Worm (Caenorhabditis elegans): ENCODE measurements around the gene dcap-1.

dcap-1 gene

DNA sequence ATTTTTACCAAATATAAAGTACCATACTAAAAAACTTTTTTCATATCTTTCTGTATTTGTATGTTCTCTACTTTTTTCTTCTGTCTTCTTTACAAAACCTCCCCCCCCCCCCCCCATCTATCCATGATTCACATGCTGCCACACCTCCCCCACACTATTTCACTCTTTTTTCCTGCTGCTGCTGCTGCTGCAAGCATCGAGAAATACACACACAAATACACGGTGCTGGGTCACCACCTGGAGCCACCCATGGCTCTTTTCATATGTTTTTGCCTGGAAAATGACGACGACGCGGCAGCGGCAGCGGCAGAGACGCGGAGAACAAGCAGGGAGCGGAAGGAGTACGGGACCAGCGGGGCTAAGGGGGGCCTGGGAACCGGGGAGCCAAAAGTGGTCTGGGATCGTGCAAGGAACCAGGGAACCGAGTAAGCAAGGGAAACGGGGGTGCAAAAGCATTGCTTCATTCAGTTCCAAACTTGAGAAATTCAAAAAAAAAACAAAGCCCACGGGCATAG lies 14.2 kb upstream of the dcap-1 start:
- TF ChIP-seq sox-4 (tag; optimal IDR thresholded peaks at IDR 0.05): no peak
- no peak for TF ChIP-seq sptf-1 (tag; optimal IDR thresholded peaks at IDR 0.05)
- no peak for TF ChIP-seq lsy-2 (tag; optimal IDR thresholded peaks at IDR 0.05)
- TF ChIP-seq rnt-1 (tag; optimal IDR thresholded peaks at IDR 0.05): no peak
- TF ChIP-seq nhr-237 (tag; optimal IDR thresholded peaks at IDR 0.05): no peak
- TF ChIP-seq elt-2 (tag; optimal IDR thresholded peaks at IDR 0.05): no peak
- no peak for TF ChIP-seq pax-3 (tag; optimal IDR thresholded peaks at IDR 0.05)
- TF ChIP-seq mep-1 (tag; optimal IDR thresholded peaks at IDR 0.05): no peak
- no peak for TF ChIP-seq egl-13 (tag; optimal IDR thresholded peaks at IDR 0.05)
- TF ChIP-seq dpl-1 (GFP tag; optimal IDR thresholded peaks at IDR 0.05): no peak
- no peak for TF ChIP-seq xbp-1 (tag; optimal IDR thresholded peaks at IDR 0.05)

DNA sequence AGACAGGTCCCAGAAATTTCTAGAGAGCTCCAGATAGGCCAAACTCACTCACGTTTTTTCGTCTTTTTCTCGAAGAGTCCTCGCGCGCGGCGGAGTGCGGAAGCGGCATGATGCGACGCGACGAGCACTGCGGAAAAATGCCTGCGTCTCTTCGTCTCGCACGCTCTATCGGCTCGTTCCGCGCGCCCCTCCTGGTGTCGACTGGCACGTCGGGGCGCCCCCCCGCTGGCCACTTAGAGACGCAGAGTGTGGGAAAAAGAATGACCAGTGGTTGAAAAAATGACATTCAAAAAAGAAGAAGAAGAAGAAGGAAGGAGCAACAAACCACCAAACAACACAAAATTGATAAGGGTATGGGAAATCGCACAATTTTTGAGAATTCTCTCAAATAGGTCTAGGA lies 12.8 kb upstream of the dcap-1 start, which contains the start of gene znf-782:
Gene znf-782 (minus strand): TSS at position 96 of the 400 bp plus-strand sequence.
- no peak for TF ChIP-seq efl-1 (optimal IDR thresholded peaks at IDR 0.05)
- peak in 1 of 2 experiments; percentile 78 for TF ChIP-seq efl-1 (GFP tag; optimal IDR thresholded peaks at IDR 0.05 in 1 of 2)
- no peak for TF ChIP-seq pag-3 (tag; optimal IDR thresholded peaks at IDR 0.05; ENCODE audit: borderline replicate concordance, insufficient read depth)
- TF ChIP-seq ztf-4 (tag; optimal IDR thresholded peaks at IDR 0.05): peak; percentile 56
- TF ChIP-seq jun-1 (tag; optimal IDR thresholded peaks at IDR 0.05): peak; percentile 57
- TF ChIP-seq nhr-12 (tag; optimal IDR thresholded peaks at IDR 0.05): no peak
- peak; percentile 52 for TF ChIP-seq ceh-8 (GFP tag; optimal IDR thresholded peaks at IDR 0.05)
- TF ChIP-seq unc-30 (tag; optimal IDR thresholded peaks at IDR 0.05): no peak
- no peak for TF ChIP-seq nhr-20 (tag; optimal IDR thresholded peaks at IDR 0.05)
- TF ChIP-seq Y116A8C.19 (tag; optimal IDR thresholded peaks at IDR 0.05; ENCODE audit: borderline replicate concordance): no peak
- no peak for TF ChIP-seq ztf-11 (tag; optimal IDR thresholded peaks at IDR 0.05)
- TF ChIP-seq mdl-1 (tag; optimal IDR thresholded peaks at IDR 0.05): no peak
- no peak for TF ChIP-seq mab-9 (GFP tag; IDR thresholded peaks at IDR 0.05)
- TF ChIP-seq rnt-1 (tag; optimal IDR thresholded peaks at IDR 0.05): no peak
- TF ChIP-seq ceh-82 (tag; optimal IDR thresholded peaks at IDR 0.05): peak in 1 of 3 experiments; percentile 42
- no peak for TF ChIP-seq pax-3 (tag; optimal IDR thresholded peaks at IDR 0.05)
- no peak for TF ChIP-seq egl-13 (tag; optimal IDR thresholded peaks at IDR 0.05)
- no peak for TF ChIP-seq pqm-1 (tag; optimal IDR thresholded peaks at IDR 0.05)
- TF ChIP-seq zag-1 (tag; optimal IDR thresholded peaks at IDR 0.05): no peak
- TF ChIP-seq sup-37 (GFP tag; optimal IDR thresholded peaks at IDR 0.05): no peak
- TF ChIP-seq lin-35 (GFP tag; optimal IDR thresholded peaks at IDR 0.05): no peak
- no peak for TF ChIP-seq vab-15 (tag; optimal IDR thresholded peaks at IDR 0.05)
- TF ChIP-seq blmp-1 (tag; optimal IDR thresholded peaks at IDR 0.05): no peak

DNA sequence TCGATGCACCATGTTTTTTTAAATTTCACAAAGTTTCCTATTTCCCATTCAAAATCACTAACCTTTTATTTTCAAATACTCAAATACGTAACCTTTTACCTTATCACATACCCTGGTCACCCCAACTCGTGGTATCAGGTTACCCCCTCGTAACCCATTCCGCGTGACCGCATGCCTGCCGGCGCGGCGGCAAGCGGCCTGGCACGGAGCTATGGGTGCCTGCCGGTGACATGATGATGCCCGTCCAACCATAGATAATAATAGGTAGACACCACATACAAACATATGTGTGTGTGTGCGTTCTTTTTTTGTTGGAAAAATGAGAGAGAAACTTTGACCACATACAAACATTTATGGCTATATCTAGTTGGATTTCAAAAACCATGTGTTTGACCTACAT lies 11.0 kb upstream of the dcap-1 start:
- TF ChIP-seq nhr-77 (tag; optimal IDR thresholded peaks at IDR 0.05) (no peak), ztf-4 (tag; optimal IDR thresholded peaks at IDR 0.05) (peak; percentile 30)

ce11 chrIV:1064289-1064848 lies 9.8 kb upstream of the dcap-1 start:
- TF ChIP-seq lin-15B (tag; optimal IDR thresholded peaks at IDR 0.05) (no peak), efl-1 (optimal IDR thresholded peaks at IDR 0.05) (no peak), efl-1 (GFP tag; optimal IDR thresholded peaks at IDR 0.05 in 1 of 2) (peak in 1 of 2 experiments; percentile 38)

DNA sequence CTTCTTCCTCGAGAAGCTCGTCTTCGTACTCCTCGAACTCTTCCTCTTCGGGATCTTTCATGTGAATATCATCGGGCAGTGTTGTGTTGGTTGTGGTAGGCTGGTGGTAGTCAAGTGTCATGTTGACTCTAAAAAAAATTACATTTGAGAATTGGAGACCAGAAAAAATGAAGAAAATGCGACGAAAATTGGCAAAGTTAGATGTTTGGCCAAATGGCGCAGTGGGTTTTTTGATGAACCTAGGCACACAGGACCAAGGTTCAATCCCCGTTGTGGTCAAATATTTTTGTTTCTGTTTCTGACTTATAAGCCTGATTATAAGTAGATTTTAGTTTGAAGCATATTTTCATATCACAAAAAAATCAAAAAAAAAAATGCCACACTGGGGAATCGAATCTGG lies 8.5 kb upstream of the dcap-1 start:
- no peak for TF ChIP-seq efl-3 (GFP tag; optimal IDR thresholded peaks at IDR 0.05)
- TF ChIP-seq fos-1 (tag; optimal IDR thresholded peaks at IDR 0.05): no peak
- TF ChIP-seq nhr-84 (tag; optimal IDR thresholded peaks at IDR 0.05): no peak
- no peak for TF ChIP-seq ceh-88 (GFP tag; IDR thresholded peaks at IDR 0.05)
- no peak for TF ChIP-seq ces-1 (GFP tag; optimal IDR thresholded peaks at IDR 0.05)
- no peak for TF ChIP-seq Y116A8C.19 (tag; optimal IDR thresholded peaks at IDR 0.05; ENCODE audit: borderline replicate concordance)
- no peak for TF ChIP-seq ceh-82 (tag; optimal IDR thresholded peaks at IDR 0.05)
- TF ChIP-seq skn-1 (tag; optimal IDR thresholded peaks at IDR 0.05): no peak
- TF ChIP-seq nhr-77 (tag; optimal IDR thresholded peaks at IDR 0.05): no peak
- no peak for TF ChIP-seq egl-13 (tag; optimal IDR thresholded peaks at IDR 0.05)
- no peak for TF ChIP-seq ets-5 (GFP tag; IDR thresholded peaks at IDR 0.05)
- no peak for TF ChIP-seq dpl-1 (GFP tag; optimal IDR thresholded peaks at IDR 0.05)
- no peak for TF ChIP-seq nhr-11 (tag; optimal IDR thresholded peaks at IDR 0.05)
- TF ChIP-seq zag-1 (tag; optimal IDR thresholded peaks at IDR 0.05): no peak
- no peak for TF ChIP-seq snu-23 (GFP tag; optimal IDR thresholded peaks at IDR 0.05)
- TF ChIP-seq lin-14 (GFP tag; optimal IDR thresholded peaks at IDR 0.05): no peak
- no peak for TF ChIP-seq unc-98 (GFP tag; IDR thresholded peaks at IDR 0.05)
- TF ChIP-seq efl-1 (optimal IDR thresholded peaks at IDR 0.05): no peak
- TF ChIP-seq efl-1 (GFP tag; optimal IDR thresholded peaks at IDR 0.05 in 1 of 2): no peak

All from whole organism, L1 larva.